Fruit fly (Drosophila melanogaster) whole organism, embryonic: ENCODE results near the gene Torsin.

ENCODE experiments used
- B-H2 ChIP-seq: fragments of 200-800 bp; sonication (Bioruptor generic); optimal IDR thresholded peaks from 2 replicates; lab custom pipeline; 2018; ENCODE audit warnings: missing biosample characterization, mild to moderate bottlenecking, missing genetic modification characterization
- CG10462 ChIP-seq: fragments of 200-800 bp; sonication (Bioruptor generic); optimal IDR thresholded peaks from 2 replicates; lab custom pipeline; 2016; ENCODE audit warnings: missing biosample characterization, missing genetic modification characterization
- CG12219 ChIP-seq: fragments of 200-800 bp; sonication (Bioruptor generic); optimal IDR thresholded peaks from 3 replicates; lab custom pipeline; 2018; ENCODE audit warnings: missing biosample characterization, mild to moderate bottlenecking, missing genetic modification characterization
- CG12769 ChIP-seq: fragments of 200-800 bp; sonication (Bioruptor generic); optimal IDR thresholded peaks from 2 replicates; lab custom pipeline; 2019; ENCODE audit warnings: missing biosample characterization, mild to moderate bottlenecking, missing genetic modification characterization, moderate library complexity
- CG12942 ChIP-seq: fragments of 200-800 bp; sonication (Bioruptor generic); optimal IDR thresholded peaks from 3 replicates; lab custom pipeline; 2016; ENCODE audit warnings: missing biosample characterization, missing genetic modification characterization
- CG14050 ChIP-seq: fragments of 200-800 bp; sonication (Bioruptor generic); IDR thresholded peaks from 3 replicates; pipeline ENCODE4 v1.3.6; 2022; ENCODE audit warnings: missing biosample characterization, missing genetic modification characterization
- CG14667 ChIP-seq: fragments of 200-800 bp; sonication (Bioruptor generic); IDR thresholded peaks from 2 replicates; pipeline ENCODE4 v1.3.6; 2022; ENCODE audit warnings: missing biosample characterization, missing genetic modification characterization
- CG1529 ChIP-seq: fragments of 200-800 bp; sonication (Bioruptor generic); optimal IDR thresholded peaks from 3 replicates; lab custom pipeline; 2018; ENCODE audit warnings: missing biosample characterization, missing genetic modification characterization
- CG16813 ChIP-seq: fragments of 200-800 bp; sonication (Bioruptor generic); IDR thresholded peaks from 3 replicates; pipeline ENCODE4 v1.3.6; 2022; ENCODE audit warnings: missing biosample characterization, missing genetic modification characterization; ENCODE audit not compliant: partially characterized antibody
- CG17328 ChIP-seq: fragments of 200-800 bp; sonication (Bioruptor generic); IDR thresholded peaks from 2 replicates; pipeline ENCODE4 v1.3.6; 2022; ENCODE audit warnings: missing biosample characterization, missing genetic modification characterization
- CG18599 ChIP-seq: fragments of 200-800 bp; sonication (Bioruptor generic); optimal IDR thresholded peaks from 3 replicates; lab custom pipeline; 2017; ENCODE audit warnings: missing biosample characterization, missing genetic modification characterization, mild to moderate bottlenecking, moderate library complexity, missing genetic modification reagents
- CG2129 ChIP-seq: fragments of 200-800 bp; sonication (Bioruptor generic); IDR thresholded peaks from 2 replicates; pipeline ENCODE4 v1.3.6; 2022; ENCODE audit warnings: missing biosample characterization, missing genetic modification characterization; ENCODE audit not compliant: partially characterized antibody
- CG3065 ChIP-seq: fragments of 200-800 bp; sonication (Bioruptor generic); optimal IDR thresholded peaks from 2 replicates; lab custom pipeline; 2016; ENCODE audit warnings: missing biosample characterization, missing genetic modification characterization
- CG34422 ChIP-seq: fragments of 200-800 bp; sonication (Bioruptor generic); IDR thresholded peaks from 3 replicates; pipeline ENCODE4 v1.3.6; 2022; ENCODE audit warnings: missing biosample characterization, missing genetic modification characterization
- CG7786 ChIP-seq: fragments of 200-800 bp; sonication (Bioruptor generic); optimal IDR thresholded peaks from 2 replicates; lab custom pipeline; 2016; ENCODE audit warnings: missing biosample characterization, missing genetic modification characterization
- CG7928 ChIP-seq: fragments of 200-800 bp; sonication (Bioruptor generic); optimal IDR thresholded peaks from 2 replicates; lab custom pipeline; 2017; ENCODE audit warnings: missing biosample characterization, mild to moderate bottlenecking, missing genetic modification characterization
- CG9932 ChIP-seq: fragments of 200-800 bp; sonication (Bioruptor generic); IDR thresholded peaks from 2 replicates; pipeline ENCODE4 v1.3.6; 2022; ENCODE audit warnings: missing biosample characterization, missing genetic modification characterization
- CoRest ChIP-seq: fragments of 200-800 bp; sonication (Bioruptor generic); optimal IDR thresholded peaks from 3 replicates; lab custom pipeline; 2018; ENCODE audit warnings: missing biosample characterization, mild to moderate bottlenecking, missing genetic modification characterization, moderate library complexity
- D ChIP-seq, 2 experiments: fragments of 200-800 bp in 1 of 2; fragments of >200 bp in 1 of 2; sonication (Bioruptor generic) in 1 of 2; optimal IDR thresholded peaks; 2 replicates in 1 of 2; 3 replicates in 1 of 2; lab custom pipeline; 2017; ENCODE audit warnings: mild to moderate bottlenecking in 1 of 2, missing biosample characterization in 1 of 2, missing genetic modification characterization in 1 of 2, missing genetic modification reagents in 1 of 2
- Deaf1 ChIP-seq: fragments of 200-800 bp; optimal IDR thresholded peaks from 3 replicates; lab custom pipeline; 2019; ENCODE audit warnings: missing biosample characterization, mild to moderate bottlenecking, missing genetic modification characterization, moderate library complexity
- E2f1 ChIP-seq: fragments of 200-800 bp; sonication (Bioruptor generic); IDR thresholded peaks from 2 replicates; pipeline ENCODE4 v1.3.6; 2022; ENCODE audit warnings: missing biosample characterization, missing genetic modification characterization
- Elba2 ChIP-seq: fragments of 200-800 bp; sonication (Bioruptor generic); optimal IDR thresholded peaks from 3 replicates; lab custom pipeline; 2016; ENCODE audit warnings: missing biosample characterization, missing genetic modification characterization
- Ets65A ChIP-seq: fragments of 200-800 bp; sonication (Bioruptor generic); peaks from one replicate; lab custom pipeline; 2016; ENCODE audit warnings: missing biosample characterization, missing genetic modification characterization
- Fer3 ChIP-seq: fragments of 200-800 bp; sonication (Bioruptor generic); optimal IDR thresholded peaks from 2 replicates; lab custom pipeline; 2018; ENCODE audit warnings: missing biosample characterization, mild to moderate bottlenecking, missing genetic modification characterization, moderate library complexity
- H15 ChIP-seq: fragments of 200-800 bp; sonication (Bioruptor generic); IDR thresholded peaks from 3 replicates; pipeline ENCODE4 v1.3.6; 2022; ENCODE audit warnings: missing biosample characterization, missing genetic modification characterization
- Hmr ChIP-seq: fragments of 200-800 bp; sonication (Bioruptor generic); optimal IDR thresholded peaks from 3 replicates; lab custom pipeline; 2017; ENCODE audit warnings: mild to moderate bottlenecking, missing biosample characterization, missing genetic modification reagents, missing genetic modification characterization
- Kr ChIP-seq: fragments of 200-800 bp; sonication (Bioruptor generic); optimal IDR thresholded peaks from 2 replicates; lab custom pipeline; 2017; ENCODE audit warnings: missing biosample characterization, mild to moderate bottlenecking, missing genetic modification characterization
- Ptx1 ChIP-seq: fragments of 200-800 bp; sonication (Bioruptor generic); IDR thresholded peaks from 2 replicates; pipeline ENCODE4 v1.3.6; 2022; ENCODE audit warnings: missing biosample characterization, missing genetic modification characterization
- Spps ChIP-seq: fragments of 200-800 bp; sonication (Bioruptor generic); optimal IDR thresholded peaks from 2 replicates; lab custom pipeline; 2018; ENCODE audit warnings: missing biosample characterization, mild to moderate bottlenecking, missing genetic modification characterization
- ac ChIP-seq: fragments of 200-800 bp; sonication (Bioruptor generic); optimal IDR thresholded peaks from 3 replicates; lab custom pipeline; 2017; ENCODE audit warnings: missing biosample characterization, mild to moderate bottlenecking, missing genetic modification characterization
- bab2 ChIP-seq: fragments of 200-800 bp; sonication (Bioruptor generic); optimal IDR thresholded peaks from 2 replicates; lab custom pipeline; 2016; ENCODE audit warnings: missing biosample characterization, missing genetic modification characterization
- br ChIP-seq: fragments of >200 bp; optimal IDR thresholded peaks from 2 replicates; lab custom pipeline; 2017
- cwo ChIP-seq: fragments of 200-800 bp; sonication (Bioruptor generic); optimal IDR thresholded peaks from 3 replicates; lab custom pipeline; 2017; ENCODE audit warnings: missing biosample characterization, missing genetic modification characterization, mild to moderate bottlenecking, moderate library complexity, missing genetic modification reagents
- disco-r ChIP-seq: fragments of 200-800 bp; sonication (Bioruptor generic); optimal IDR thresholded peaks from 2 replicates; lab custom pipeline; 2016; ENCODE audit warnings: missing biosample characterization, missing genetic modification characterization
- en ChIP-seq: fragments of 200-800 bp; sonication (Bioruptor generic); optimal IDR thresholded peaks from 2 replicates; lab custom pipeline; 2016; ENCODE audit warnings: missing biosample characterization, missing genetic modification characterization
- grau ChIP-seq: fragments of 200-800 bp; optimal IDR thresholded peaks from 3 replicates; lab custom pipeline; 2019; ENCODE audit warnings: missing biosample characterization, mild to moderate bottlenecking, missing genetic modification characterization, moderate library complexity
- jigr1 ChIP-seq: fragments of 200-800 bp; sonication (Bioruptor generic); IDR thresholded peaks from 3 replicates; pipeline ENCODE4 v1.3.6; 2022; ENCODE audit warnings: missing biosample characterization, missing genetic modification characterization
- kni ChIP-seq: fragments of 200-800 bp; sonication (Bioruptor generic); optimal IDR thresholded peaks from 3 replicates; lab custom pipeline; 2017; ENCODE audit warnings: mild to moderate bottlenecking, missing biosample characterization, missing genetic modification reagents, missing genetic modification characterization
- nau ChIP-seq: fragments of 200-800 bp; sonication (Bioruptor generic); optimal IDR thresholded peaks from 3 replicates; lab custom pipeline; 2017; ENCODE audit warnings: missing biosample characterization, mild to moderate bottlenecking, missing genetic modification characterization, missing genetic modification reagents
- nom ChIP-seq: fragments of 200-800 bp; sonication (Bioruptor generic); optimal IDR thresholded peaks from 2 replicates; lab custom pipeline; 2017; ENCODE audit warnings: missing biosample characterization, missing genetic modification characterization, mild to moderate bottlenecking, moderate library complexity, missing genetic modification reagents
- otp ChIP-seq: fragments of 200-800 bp; sonication (Bioruptor generic); IDR thresholded peaks from 3 replicates; pipeline ENCODE4, ENCODE4 v1.3.6; 2022; ENCODE audit warnings: missing biosample characterization, missing genetic modification characterization
- sens ChIP-seq: fragments of 200-800 bp; sonication (Bioruptor generic); peaks from one replicate; lab custom pipeline; 2016; ENCODE audit warnings: missing biosample characterization, missing genetic modification characterization
- sim ChIP-seq: fragments of 200-800 bp; sonication (Bioruptor generic); IDR thresholded peaks from 2 replicates; pipeline ENCODE4 v1.3.6; 2022; ENCODE audit warnings: missing biosample characterization, missing genetic modification characterization
- tll ChIP-seq, 2 experiments: fragments of 200-800 bp in 1 of 2; fragments of >200 bp in 1 of 2; sonication (Bioruptor generic) in 1 of 2; optimal IDR thresholded peaks; 2 replicates each; lab custom pipeline; 2017 to 2019; ENCODE audit warnings: missing biosample characterization in 2 of 2, missing genetic modification characterization in 2 of 2, mild to moderate bottlenecking in 1 of 2, moderate library complexity in 1 of 2

Torsin gene

DNA sequence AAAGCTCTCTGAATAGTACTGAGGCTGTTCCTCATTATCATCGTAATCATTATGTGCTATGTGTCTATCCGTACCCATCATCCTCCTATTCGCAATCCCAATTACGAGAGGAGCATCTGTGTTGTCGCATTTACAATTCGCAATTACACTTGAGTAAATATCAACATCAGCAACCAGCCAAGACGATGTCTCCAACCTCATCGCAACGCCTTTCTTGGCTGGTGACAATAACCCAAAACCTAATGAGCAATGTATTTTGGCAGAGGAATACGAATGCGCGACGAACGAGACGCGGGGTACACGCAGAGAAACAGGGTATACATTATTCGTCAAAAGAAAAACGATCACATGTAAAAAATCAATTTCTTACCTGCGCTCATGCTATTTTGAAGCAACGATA lies 39.4 kb downstream of the Torsin start (continued):
- TF ChIP-seq Hmr (peak; percentile 69), CG12219 (no peak), CG12942 (GFP tag; lab: Kevin White, UChicago) (no peak), Ets65A (GFP tag; lab: Kevin White, UChicago) (peak; percentile 82), CG7928 (peak; percentile 21), CG9932 (GFP tag; lab: Robert Waterston, UW) (no peak), CG16813 (GFP tag; lab: Robert Waterston, UW) (no peak), en (GFP tag; lab: Kevin White, UChicago) (no peak), B-H2 (GFP tag; lab: Kevin White, UChicago) (peak; percentile 48), disco-r (GFP tag; lab: Kevin White, UChicago) (no peak), CoRest (no peak), Kr (GFP tag; lab: Kevin White, UChicago) (no peak), CG18599 (peak; percentile 80), bab2 (peak; percentile 28), tll (GFP tag; optimal IDR thresholded peaks at IDR 0.05; lab: Kevin White, UChicago) (no peak), sens (peak; percentile 65), Deaf1 (tag; lab: Kevin White, UChicago) (no peak), CG2129 (no peak), Elba2 (GFP tag; lab: Kevin White, UChicago) (no peak), CG1529 (GFP tag; lab: Kevin White, UChicago) (no peak), sim (GFP tag; lab: Robert Waterston, UW) (0 out of 2 replicates have a peak, but pooled peaks have one; percentile 17), otp (GFP tag; lab: Robert Waterston, UW) (0 out of 3 replicates have a peak, but pooled peaks have one; percentile 22), ac (GFP tag; lab: Kevin White, UChicago) (no peak), Fer3 (tag; lab: Kevin White, UChicago) (peak; percentile 48), CG14050 (GFP tag; lab: Robert Waterston, UW) (0 out of 3 replicates have a peak, but pooled peaks have one; percentile 12), CG12769 (tag; lab: Kevin White, UChicago) (peak; percentile 58), nau (GFP tag; lab: Kevin White, UChicago) (no peak), jigr1 (GFP tag; lab: Robert Waterston, UW) (no peak), br (no peak), H15 (GFP tag; lab: Robert Waterston, UW) (no peak), Spps (tag; lab: Kevin White, UChicago) (no peak), D (optimal IDR thresholded peaks at IDR 0.05; lab: Kevin White, UChicago) (no peak), D (GFP tag; optimal IDR thresholded peaks at IDR 0.05; lab: Kevin White, UChicago) (no peak), CG17328 (GFP tag; lab: Robert Waterston, UW) (no peak), E2f1 (GFP tag; lab: Robert Waterston, UW) (no peak), nom (no peak), CG3065 (GFP tag; lab: Kevin White, UChicago) (no peak), kni (GFP tag; lab: Kevin White, UChicago) (no peak), cwo (GFP tag; lab: Kevin White, UChicago) (peak; percentile 19), Ptx1 (GFP tag; lab: Robert Waterston, UW) (0 out of 2 replicates have a peak, but pooled peaks have one; percentile 5), CG34422 (GFP tag; lab: Robert Waterston, UW) (no peak), CG14667 (GFP tag; lab: Robert Waterston, UW) (no peak), CG7786 (GFP tag; lab: Kevin White, UChicago) (peak; percentile 18), CG10462 (no peak), grau (tag; lab: Kevin White, UChicago) (no peak)
